Worm (Caenorhabditis elegans): Measurements from ENCODE around the gene atgp-1.

The atgp-1 gene

DNA sequence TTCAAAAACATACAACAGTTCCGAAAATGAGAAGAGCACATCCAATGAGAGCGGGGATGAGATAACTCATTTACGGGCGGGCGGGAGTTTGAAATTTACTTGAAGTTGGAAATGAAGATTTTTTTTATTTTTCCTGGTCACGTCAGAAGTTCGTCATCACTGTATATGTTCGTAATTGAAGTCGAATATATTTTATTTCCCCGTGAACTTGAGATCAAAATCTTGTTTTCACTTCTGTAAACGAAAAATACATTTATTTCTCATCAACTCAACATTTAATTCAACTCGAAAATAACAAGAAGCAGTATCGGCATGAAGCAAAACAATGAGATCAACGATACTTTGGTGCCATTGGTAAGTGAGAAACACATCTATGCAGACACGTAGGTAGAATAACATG is 47.3 kb downstream of the atgp-1 start, which contains the start of gene C49C3.20:
TSS of gene C49C3.20 (minus strand) at position 101 of the 400 bp plus-strand sequence.
- TF ChIP-seq snpc-4 (tag; optimal IDR thresholded peaks at IDR 0.05) = no peak

DNA sequence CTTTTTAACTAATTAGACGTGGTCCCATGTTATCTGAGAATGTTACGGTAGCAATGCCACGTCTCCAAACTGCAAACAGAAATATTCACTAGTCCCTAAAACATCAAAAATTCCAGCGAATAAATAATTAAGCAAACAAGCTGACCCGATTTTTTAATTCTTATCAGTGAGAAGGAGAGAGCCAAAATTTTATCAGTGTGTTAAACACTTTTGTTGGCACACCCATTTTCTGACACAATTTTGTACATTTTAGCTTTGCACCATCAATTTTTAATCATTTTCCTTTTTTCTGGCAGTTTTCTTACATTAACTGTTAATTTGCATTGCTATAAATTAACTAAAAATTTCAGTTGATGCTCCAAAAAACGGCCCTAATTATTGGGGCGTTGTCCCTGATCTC is 51.3 kb downstream of the atgp-1 start, which contains the start of gene C49C3.4:
TSS of gene C49C3.4 (plus strand) at position 351 of the 400 bp plus-strand sequence.
- TF ChIP-seq M03D4.4 (tag; optimal IDR thresholded peaks at IDR 0.05) = no peak
- TF ChIP-seq blmp-1 (tag; optimal IDR thresholded peaks at IDR 0.05) = no peak
- TF ChIP-seq lsy-2 (tag; optimal IDR thresholded peaks at IDR 0.05) = no peak
- no peak for TF ChIP-seq nhr-28 (tag; optimal IDR thresholded peaks at IDR 0.05)
- no peak for TF ChIP-seq snpc-4 (tag; optimal IDR thresholded peaks at IDR 0.05)
- no peak for TF ChIP-seq bed-3 (GFP tag; optimal IDR thresholded peaks at IDR 0.05)
